Worm (Caenorhabditis elegans) whole organism, L1 larva: ENCODE results near the gene Y75B12A.2.

Source experiments
- ceh-82 ChIP-seq, 3 experiments: fragments of 150-350 bp in 1 of 3; sonication (generic microtip) in 2 of 3; optimal IDR thresholded peaks; 2 replicates each; lab custom pipeline; 2014 to 2017; ENCODE audit warnings: missing biosample characterization in 3 of 3, missing genetic modification characterization in 3 of 3
- elt-3 ChIP-seq, 6 experiments: fragments of 150-350 bp in 1 of 6; sonication (generic microtip); optimal IDR thresholded peaks; 2 replicates each; lab custom pipeline; 2017 to 2018; ENCODE audit warnings: missing biosample characterization in 6 of 6, missing genetic modification characterization in 6 of 6, inconsistent platforms in 1 of 6
- lin-39 ChIP-seq: fragments of 150-350 bp; optimal IDR thresholded peaks from 2 replicates; lab custom pipeline; 2014; ENCODE audit warnings: missing biosample characterization, missing genetic modification reagents, missing genetic modification characterization
- lir-3 ChIP-seq: sonication (generic microtip); optimal IDR thresholded peaks from 2 replicates; lab custom pipeline; 2016; ENCODE audit warnings: mild to moderate bottlenecking, missing genetic modification characterization, moderate library complexity, missing compliant biosample characterization; ENCODE audit not compliant: poor library complexity
- nhr-11 ChIP-seq: fragments of 150-350 bp; optimal IDR thresholded peaks from 2 replicates; lab custom pipeline; 2014; ENCODE audit warnings: missing biosample characterization, missing genetic modification characterization
- nhr-28 ChIP-seq: fragments of 150-350 bp; optimal IDR thresholded peaks from 2 replicates; lab custom pipeline; 2014; ENCODE audit warnings: missing biosample characterization, missing genetic modification characterization
- pqm-1 ChIP-seq: sonication (generic microtip); optimal IDR thresholded peaks from 3 replicates; lab custom pipeline; 2017; ENCODE audit warnings: missing biosample characterization, missing genetic modification characterization
- snpc-4 ChIP-seq: fragments of 150-350 bp; optimal IDR thresholded peaks from 2 replicates; lab custom pipeline; 2014; ENCODE audit warnings: missing biosample characterization, missing genetic modification characterization

ce11 chrV:15119517-15119916 is 10.2 kb downstream of the Y75B12A.2 start, which contains the start of gene flor-1:
- no peak for TF ChIP-seq pqm-1 (tag; lab: Kevin White, UChicago)
- TF ChIP-seq lin-39 (tag; lab: Kevin White, UChicago): no peak
- TF ChIP-seq lir-3 (tag; lab: Kevin White, UChicago): no peak
- no peak for TF ChIP-seq nhr-11
- TF ChIP-seq ceh-82 (tag; optimal IDR thresholded peaks at IDR 0.05; lab: Kevin White, UChicago): no peak
- TF ChIP-seq snpc-4 (tag; lab: Kevin White, UChicago): no peak
- TF ChIP-seq elt-3 (tag; optimal IDR thresholded peaks at IDR 0.05; lab: Kevin White, UChicago): no peak
- TF ChIP-seq nhr-28 (tag; lab: Kevin White, UChicago): no peak
